Worm (Caenorhabditis elegans): ENCODE measurements around the gene dnj-23.

- no peak for TF ChIP-seq nhr-23 (tag; optimal IDR thresholded peaks at IDR 0.05)
- peak; percentile 67 for TF ChIP-seq nhr-11 (tag; optimal IDR thresholded peaks at IDR 0.05)
- TF ChIP-seq mml-1 (tag; optimal IDR thresholded peaks at IDR 0.05), result no peak
- TF ChIP-seq lin-39 (tag; optimal IDR thresholded peaks at IDR 0.05), result no peak
- TF ChIP-seq daf-12 (tag; optimal IDR thresholded peaks at IDR 0.05), result no peak
- TF ChIP-seq zag-1 (tag; optimal IDR thresholded peaks at IDR 0.05), result no peak
- TF ChIP-seq fos-1 (tag; optimal IDR thresholded peaks at IDR 0.05), result no peak
- no peak for TF ChIP-seq elt-3 (tag; optimal IDR thresholded peaks at IDR 0.05)
These were observed 7.2 kb upstream of the dnj-23 start for ce11 chrII:9115644-9116043.

All from whole organism, L3 larva.